Worm (Caenorhabditis elegans) whole organism, L4 larva: Measurements from ENCODE around the gene clec-5.
A peak's percentile ranks its signal among the peaks of the same experiment; 100 is the strongest.

Source experiments
- F10B5.3 ChIP-seq: sonication (generic microtip); optimal IDR thresholded peaks from 2 replicates; lab custom pipeline; 2016; ENCODE audit warnings: mild to moderate bottlenecking, missing genetic modification characterization, missing compliant biosample characterization
- F26F4.8 ChIP-seq: fragments of 200-800 bp; sonication (Bioruptor generic); conservative IDR thresholded peaks from 2 replicates; pipeline ENCODE4 v1.3.6; 2022; ENCODE audit warnings: missing genetic modification characterization, missing compliant biosample characterization
- F49E8.2 ChIP-seq: sonication (generic microtip); optimal IDR thresholded peaks from 2 replicates; lab custom pipeline; 2016; ENCODE audit warnings: missing compliant biosample characterization, mild to moderate bottlenecking, missing genetic modification characterization, borderline replicate concordance
- Y48G9A.11 ChIP-seq: fragments of 200-800 bp; sonication (Bioruptor generic); IDR thresholded peaks from 2 replicates; pipeline ENCODE4 v1.3.6; 2022; ENCODE audit warnings: missing genetic modification reagents, missing genetic modification characterization, missing compliant biosample characterization
- Y5F2A.4 ChIP-seq: fragments of 200-800 bp; sonication (Bioruptor generic); optimal IDR thresholded peaks from 2 replicates; lab custom pipeline; 2018; ENCODE audit warnings: mild to moderate bottlenecking, missing genetic modification characterization, missing compliant biosample characterization
- Y75B8A.6 ChIP-seq: fragments of 200-800 bp; sonication (Bioruptor generic); IDR thresholded peaks from 2 replicates; pipeline ENCODE4 v1.3.6; 2022; ENCODE audit warnings: missing genetic modification reagents, missing genetic modification characterization, missing compliant biosample characterization
- ZK546.5 ChIP-seq, 2 experiments: sonication (generic microtip); optimal IDR thresholded peaks; 2 replicates each; lab custom pipeline; 2017; ENCODE audit warnings: missing biosample characterization in 2 of 2, missing genetic modification characterization in 2 of 2
- aha-1 ChIP-seq: fragments of 150-350 bp; peaks from one replicate; lab custom pipeline; 2014; ENCODE audit warnings: missing biosample characterization, missing genetic modification characterization
- ceh-20 ChIP-seq: fragments of 200-800 bp; sonication (Bioruptor generic); IDR thresholded peaks from 2 replicates; pipeline ENCODE4 v1.3.6; 2022; ENCODE audit warnings: missing genetic modification reagents, missing genetic modification characterization, missing compliant biosample characterization
- ceh-62 ChIP-seq: sonication (generic microtip); optimal IDR thresholded peaks from 2 replicates; lab custom pipeline; 2017; ENCODE audit warnings: missing biosample characterization, missing genetic modification characterization
- ceh-82 ChIP-seq: sonication (generic microtip); optimal IDR thresholded peaks from 2 replicates; lab custom pipeline; 2017; ENCODE audit warnings: missing biosample characterization, missing genetic modification characterization
- ces-1 ChIP-seq: fragments of 150-350 bp; sonication (generic microtip); optimal IDR thresholded peaks from 4 replicates; lab custom pipeline; 2014; ENCODE audit warnings: missing biosample characterization, missing genetic modification reagents, missing genetic modification characterization
- ctbp-1 ChIP-seq: fragments of 200-800 bp; sonication (Bioruptor generic); IDR thresholded peaks from 2 replicates; pipeline ENCODE4 v1.3.6; 2022; ENCODE audit warnings: missing genetic modification reagents, missing genetic modification characterization, missing compliant biosample characterization
- daf-19 ChIP-seq: fragments of 200-800 bp; sonication (Bioruptor generic); conservative IDR thresholded peaks from 2 replicates; pipeline ENCODE4 v1.3.6; 2022; ENCODE audit warnings: missing genetic modification characterization, missing compliant biosample characterization
- dmd-6 ChIP-seq: fragments of 200-800 bp; sonication (Bioruptor generic); IDR thresholded peaks from 2 replicates; pipeline ENCODE4 v1.3.6; 2022; ENCODE audit warnings: missing genetic modification reagents, missing genetic modification characterization, missing compliant biosample characterization
- dmd-8 ChIP-seq: fragments of 200-800 bp; sonication (Bioruptor generic); IDR thresholded peaks from 2 replicates; pipeline ENCODE4 v1.3.6; 2022; ENCODE audit warnings: missing genetic modification characterization, missing compliant biosample characterization
- dpl-1 ChIP-seq: fragments of 150-350 bp; optimal IDR thresholded peaks from 2 replicates; lab custom pipeline; 2014; ENCODE audit warnings: missing biosample characterization, missing genetic modification reagents, missing genetic modification characterization
- fkh-10 ChIP-seq: fragments of 150-350 bp; optimal IDR thresholded peaks from 2 replicates; lab custom pipeline; 2014; ENCODE audit warnings: missing biosample characterization, missing genetic modification reagents, missing genetic modification characterization
- fos-1 ChIP-seq: fragments of 150-350 bp; optimal IDR thresholded peaks from 2 replicates; lab custom pipeline; 2014; ENCODE audit warnings: missing biosample characterization, missing genetic modification characterization
- gei-8 ChIP-seq: fragments of 200-800 bp; sonication (Bioruptor generic); optimal IDR thresholded peaks from 2 replicates; lab custom pipeline; 2018; ENCODE audit warnings: mild to moderate bottlenecking, missing genetic modification characterization, missing compliant biosample characterization
- hif-1 ChIP-seq, 2 experiments: sonication (generic microtip); optimal IDR thresholded peaks; 2 replicates each; lab custom pipeline; 2016 to 2017; ENCODE audit warnings: missing compliant biosample characterization in 2 of 2, missing genetic modification characterization in 2 of 2, missing genetic modification reagents in 2 of 2, missing genotype in 2 of 2, mild to moderate bottlenecking in 1 of 2
- hlh-30 ChIP-seq: sonication (generic microtip); optimal IDR thresholded peaks from 2 replicates; lab custom pipeline; 2017; ENCODE audit warnings: antibody characterized with exemption, mild to moderate bottlenecking, missing genetic modification characterization, missing compliant biosample characterization; ENCODE audit not compliant: insufficient read depth
- hmg-1.1 ChIP-seq: fragments of 200-800 bp; sonication (Bioruptor generic); IDR thresholded peaks from 2 replicates; pipeline ENCODE4 v1.3.6; 2022; ENCODE audit warnings: missing genetic modification reagents, missing genetic modification characterization, missing compliant biosample characterization
- lin-13 ChIP-seq: fragments of 150-350 bp; optimal IDR thresholded peaks from 2 replicates; lab custom pipeline; 2014; ENCODE audit warnings: missing biosample characterization, missing genetic modification reagents, missing genetic modification characterization
- lir-3 ChIP-seq: sonication (generic microtip); optimal IDR thresholded peaks from 2 replicates; lab custom pipeline; 2016; ENCODE audit warnings: mild to moderate bottlenecking, missing genetic modification characterization, missing compliant biosample characterization
- lsy-2 ChIP-seq, 2 experiments: fragments of 150-350 bp in 1 of 2; sonication (generic microtip) in 1 of 2; optimal IDR thresholded peaks; 2 replicates each; lab custom pipeline; 2014 to 2017; ENCODE audit warnings: missing biosample characterization in 2 of 2, missing genetic modification characterization in 2 of 2
- madf-9 ChIP-seq: fragments of 200-800 bp; sonication (Bioruptor generic); conservative IDR thresholded peaks from 2 replicates; pipeline ENCODE4 v1.3.6; 2022; ENCODE audit warnings: missing genetic modification reagents, missing genetic modification characterization, missing compliant biosample characterization
- mdl-1 ChIP-seq, 2 experiments: fragments of 150-350 bp in 1 of 2; sonication (generic microtip) in 1 of 2; optimal IDR thresholded peaks; 2 replicates each; lab custom pipeline; 2014 to 2017; ENCODE audit warnings: missing biosample characterization in 2 of 2, missing genetic modification characterization in 2 of 2
- mdt-29 ChIP-seq: fragments of 200-800 bp; sonication (Bioruptor generic); IDR thresholded peaks from 2 replicates; pipeline ENCODE4 v1.3.6; 2022; ENCODE audit warnings: missing genetic modification reagents, missing genetic modification characterization, missing compliant biosample characterization
- mes-2 ChIP-seq: sonication (generic microtip); optimal IDR thresholded peaks from 2 replicates; lab custom pipeline; 2016; ENCODE audit warnings: missing genotype, mild to moderate bottlenecking, missing genetic modification characterization, missing compliant biosample characterization; ENCODE audit not compliant: poor library complexity, severe bottlenecking
- nhr-11 ChIP-seq: fragments of 150-350 bp; optimal IDR thresholded peaks from 2 replicates; lab custom pipeline; 2014; ENCODE audit warnings: missing biosample characterization, missing genetic modification characterization
- nhr-111 ChIP-seq: fragments of 200-800 bp; sonication (Bioruptor generic); optimal IDR thresholded peaks from 2 replicates; lab custom pipeline; 2018; ENCODE audit warnings: mild to moderate bottlenecking, missing genetic modification characterization, missing compliant biosample characterization
- nhr-25 ChIP-seq: sonication (generic microtip); optimal IDR thresholded peaks from 2 replicates; lab custom pipeline; 2017; ENCODE audit warnings: missing genetic modification characterization, mild to moderate bottlenecking, missing compliant biosample characterization, antibody characterized with exemption, moderate library complexity, borderline replicate concordance; ENCODE audit not compliant: insufficient read depth
- nhr-28 ChIP-seq: fragments of 150-350 bp; optimal IDR thresholded peaks from 2 replicates; lab custom pipeline; 2014; ENCODE audit warnings: missing biosample characterization, missing genetic modification characterization
- nhr-42 ChIP-seq: fragments of 200-800 bp; sonication (Bioruptor generic); IDR thresholded peaks from 2 replicates; pipeline ENCODE4 v1.3.6; 2022; ENCODE audit warnings: missing genetic modification characterization, missing compliant biosample characterization
- nhr-6 ChIP-seq: fragments of 150-350 bp; optimal IDR thresholded peaks from 2 replicates; lab custom pipeline; 2014; ENCODE audit warnings: missing biosample characterization, missing genetic modification characterization
- rbr-2 ChIP-seq: sonication (generic microtip); optimal IDR thresholded peaks from 2 replicates; lab custom pipeline; 2016; ENCODE audit warnings: missing genotype, missing genetic modification characterization, missing compliant biosample characterization
- set-16 ChIP-seq: fragments of 200-800 bp; sonication (Bioruptor generic); IDR thresholded peaks from 2 replicates; pipeline ENCODE4 v1.3.6; 2022; ENCODE audit warnings: missing genetic modification reagents, missing genetic modification characterization, missing compliant biosample characterization
- snpc-1.2 ChIP-seq: fragments of 200-800 bp; sonication (Bioruptor generic); IDR thresholded peaks from 2 replicates; pipeline ENCODE4 v1.3.6; 2022; ENCODE audit warnings: missing genetic modification reagents, missing genetic modification characterization, missing compliant biosample characterization
- spr-1 ChIP-seq: sonication (generic microtip); optimal IDR thresholded peaks from 2 replicates; lab custom pipeline; 2016; ENCODE audit warnings: mild to moderate bottlenecking, missing genetic modification characterization, missing compliant biosample characterization
- tra-1 ChIP-seq: fragments of 200-800 bp; sonication (Bioruptor generic); IDR thresholded peaks from 2 replicates; pipeline ENCODE4 v1.3.6; 2022; ENCODE audit warnings: missing genetic modification reagents, missing genetic modification characterization, missing compliant biosample characterization
- unc-130 ChIP-seq: sonication (generic microtip); optimal IDR thresholded peaks from 2 replicates; lab custom pipeline; 2016; ENCODE audit warnings: missing genetic modification reagents, missing genetic modification characterization, missing compliant biosample characterization
- zfp-3 ChIP-seq: fragments of 200-800 bp; sonication (Bioruptor generic); conservative IDR thresholded peaks from 2 replicates; pipeline ENCODE4 v1.3.6; 2022; ENCODE audit warnings: missing genetic modification reagents, missing genetic modification characterization, missing compliant biosample characterization
- ztf-7 ChIP-seq: fragments of 150-350 bp; optimal IDR thresholded peaks from 2 replicates; lab custom pipeline; 2014; ENCODE audit warnings: missing biosample characterization, missing genetic modification characterization

The clec-5 gene

ce11 chrIII:4906365-4906764 is 23.0 kb upstream of the clec-5 start (continued):
- peak; percentile 33; the same call in 1 of the 2 replicates for TF ChIP-seq dmd-6 (GFP tag; lab: Robert Waterston, UW)
- no peak for TF ChIP-seq tra-1 (GFP tag; lab: Robert Waterston, UW)
- TF ChIP-seq ZK546.5 (tag; optimal IDR thresholded peaks at IDR 0.05; lab: Kevin White, UChicago): no peak
- TF ChIP-seq daf-19 (GFP tag; lab: Robert Waterston, UW): no peak
- TF ChIP-seq Y75B8A.6 (GFP tag; lab: Robert Waterston, UW): no peak
- TF ChIP-seq aha-1 (tag; lab: Kevin White, UChicago): no peak
- TF ChIP-seq nhr-6 (tag; lab: Kevin White, UChicago): no peak
- TF ChIP-seq nhr-11 (tag; lab: Kevin White, UChicago): no peak
- TF ChIP-seq dmd-8: no peak
- no peak for TF ChIP-seq F26F4.8 (GFP tag; lab: Robert Waterston, UW)
- TF ChIP-seq zfp-3 (GFP tag; lab: Robert Waterston, UW): no peak
- no peak for TF ChIP-seq snpc-1.2
- TF ChIP-seq Y48G9A.11 (GFP tag; lab: Robert Waterston, UW): no peak
- TF ChIP-seq nhr-42 (GFP tag; lab: Robert Waterston, UW): no peak
- TF ChIP-seq nhr-111 (GFP tag; lab: Kevin White, UChicago): no peak
- no peak for TF ChIP-seq fkh-10 (GFP tag; lab: Kevin White, UChicago)
- TF ChIP-seq hmg-1.1: no peak
- TF ChIP-seq gei-8 (GFP tag; lab: Kevin White, UChicago): no peak
- no peak for TF ChIP-seq lin-13
- peak; percentile 75 for TF ChIP-seq nhr-28 (tag; lab: Kevin White, UChicago)
- no peak for TF ChIP-seq ceh-20 (GFP tag; lab: Robert Waterston, UW)
- TF ChIP-seq F10B5.3 (tag; lab: Kevin White, UChicago): no peak

DNA sequence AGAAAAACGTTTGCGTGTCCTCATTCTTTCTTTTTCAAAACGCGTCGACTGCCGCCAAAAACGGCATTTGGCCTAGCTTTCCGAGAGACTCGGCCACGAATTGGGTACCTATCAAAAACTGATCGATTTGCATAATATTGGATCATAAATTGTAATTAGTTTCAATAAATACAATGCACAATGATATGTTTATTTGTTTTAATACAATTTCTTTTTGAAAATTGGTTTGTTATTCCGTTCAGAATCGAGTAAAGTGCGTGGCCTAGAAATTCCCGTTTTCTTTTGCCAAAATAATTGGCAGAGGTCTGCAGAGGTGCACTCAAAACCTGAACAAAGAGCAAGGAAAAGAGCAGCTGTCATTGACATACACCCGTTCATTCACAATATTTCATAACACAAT is 22.0 kb upstream of the clec-5 start, which contains the start of gene F26F4.8:
F26F4.8 (minus strand) TSS at position 69 of the 400 bp plus-strand sequence.
- TF ChIP-seq spr-1 (tag; lab: Kevin White, UChicago) (no peak), Y5F2A.4 (no peak), hif-1 (tag; optimal IDR thresholded peaks at IDR 0.05; lab: Kevin White, UChicago) (peak in 1 of 2 experiments; percentile 52), unc-130 (GFP tag; lab: Kevin White, UChicago) (peak; percentile 77), madf-9 (GFP tag; lab: Robert Waterston, UW) (no peak), rbr-2 (tag; lab: Kevin White, UChicago) (peak; percentile 3), dpl-1 (peak; percentile 49), hlh-30 (tag; lab: Kevin White, UChicago) (no peak), mes-2 (peak; percentile 69), Y48G9A.11 (GFP tag; lab: Robert Waterston, UW) (no peak), fos-1 (tag; lab: Kevin White, UChicago) (no peak)

DNA sequence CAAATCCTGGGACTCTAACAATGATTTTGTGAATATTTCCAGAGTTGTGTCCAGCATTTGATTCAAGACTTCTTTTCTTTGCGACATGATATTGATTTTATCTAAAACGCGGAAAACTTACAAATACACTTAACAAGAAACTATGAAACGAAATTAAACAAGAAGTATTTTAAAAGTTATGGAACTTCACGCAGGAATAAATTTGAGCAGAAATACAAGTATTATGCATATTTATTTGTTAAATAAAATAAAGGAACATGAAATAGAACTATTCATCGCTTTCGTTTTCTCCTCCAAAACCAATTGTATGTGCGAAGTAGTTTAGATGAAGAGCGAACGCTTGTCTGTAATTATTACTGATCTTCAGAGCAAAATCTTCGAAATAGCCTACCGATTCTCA is 20.4 kb upstream of the clec-5 start, which contains the start of gene kbp-2:
kbp-2 (minus strand) TSS at position 101 of the 400 bp plus-strand sequence.
- TF ChIP-seq lir-3 (tag; lab: Kevin White, UChicago) (no peak), mdl-1 (tag; optimal IDR thresholded peaks at IDR 0.05; lab: Kevin White, UChicago) (no peak), Y75B8A.6 (GFP tag; lab: Robert Waterston, UW) (no peak), ces-1 (no peak), set-16 (GFP tag; lab: Robert Waterston, UW) (no peak), nhr-25 (no peak), daf-19 (GFP tag; lab: Robert Waterston, UW) (no peak), ceh-62 (tag; lab: Kevin White, UChicago) (no peak), ctbp-1 (GFP tag; lab: Robert Waterston, UW) (no peak), lsy-2 (tag; optimal IDR thresholded peaks at IDR 0.05; lab: Kevin White, UChicago) (no peak), ztf-7 (no peak), nhr-28 (tag; lab: Kevin White, UChicago) (no peak), ceh-82 (no peak), mdt-29 (no peak), F49E8.2 (tag; lab: Kevin White, UChicago) (no peak)
